Worm (Caenorhabditis elegans) whole organism, L4/young adult: ENCODE measurements around the gene Y43C5A.4.

ENCODE experiments used
- W03F9.2 ChIP-seq: fragments of 150-350 bp; optimal IDR thresholded peaks from 2 replicates; lab custom pipeline; 2014; ENCODE audit warnings: missing biosample characterization, missing genetic modification characterization
- dao-5 ChIP-seq: sonication (generic microtip); optimal IDR thresholded peaks from 2 replicates; lab custom pipeline; 2016; ENCODE audit warnings: missing genotype, missing genetic modification characterization, moderate library complexity, missing compliant biosample characterization

DNA sequence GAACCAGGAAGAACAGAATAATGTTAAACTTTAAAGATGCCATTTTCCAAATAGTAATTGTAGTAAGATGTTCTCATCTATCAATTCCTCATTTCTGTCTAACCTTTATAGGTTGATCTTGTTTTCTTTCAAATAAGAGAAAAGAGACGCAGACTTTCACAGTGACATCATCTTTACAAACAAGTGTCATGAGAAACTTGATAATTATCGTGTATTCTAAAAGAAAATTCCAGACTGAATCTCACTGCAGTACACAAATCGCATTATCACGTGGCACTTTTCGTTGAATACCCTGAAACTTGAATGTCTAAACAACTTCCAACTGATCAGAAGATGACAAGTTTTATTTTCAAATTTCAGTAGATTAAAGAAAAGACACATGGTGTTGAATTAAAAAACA is 17.3 kb downstream of the Y43C5A.4 start, which contains the start of gene R09E10.13:
- TF ChIP-seq W03F9.2 (tag; lab: Kevin White, UChicago): no peak
- TF ChIP-seq dao-5 (tag; lab: Kevin White, UChicago): no peak
